Fruit fly (Drosophila melanogaster) whole organism, embryonic: Measurements from ENCODE around the gene CG4660.

Experiments used
- ATbp ChIP-seq: fragments of 200-800 bp; sonication (Bioruptor generic); optimal IDR thresholded peaks from 2 replicates; lab custom pipeline; 2017; ENCODE audit warnings: missing biosample characterization, mild to moderate bottlenecking, missing genetic modification characterization, missing genetic modification reagents
- Abd-B ChIP-seq: fragments of 200-800 bp; sonication (Bioruptor generic); optimal IDR thresholded peaks from 2 replicates; lab custom pipeline; 2018; ENCODE audit warnings: missing biosample characterization, mild to moderate bottlenecking, missing genetic modification characterization, moderate library complexity
- Ada2b ChIP-seq: fragments of 200-800 bp; sonication (Bioruptor generic); IDR thresholded peaks from 2 replicates; pipeline ENCODE4 v1.3.6; 2022; ENCODE audit warnings: missing biosample characterization, missing genetic modification characterization
- B-H2 ChIP-seq: fragments of 200-800 bp; sonication (Bioruptor generic); optimal IDR thresholded peaks from 2 replicates; lab custom pipeline; 2018; ENCODE audit warnings: missing biosample characterization, mild to moderate bottlenecking, missing genetic modification characterization
- CG10147 ChIP-seq: fragments of 200-800 bp; sonication (Bioruptor generic); optimal IDR thresholded peaks from 2 replicates; lab custom pipeline; 2019; ENCODE audit warnings: missing biosample characterization, mild to moderate bottlenecking, missing genetic modification characterization, moderate library complexity
- CG10366 ChIP-seq: fragments of 200-800 bp; sonication (Bioruptor generic); IDR thresholded peaks from 2 replicates; pipeline ENCODE4 v1.3.6; 2022; ENCODE audit warnings: missing biosample characterization, missing genetic modification characterization
- CG10979 ChIP-seq: fragments of 200-800 bp; sonication (Bioruptor generic); optimal IDR thresholded peaks from 2 replicates; lab custom pipeline; 2018; ENCODE audit warnings: missing biosample characterization, mild to moderate bottlenecking, missing genetic modification characterization, moderate library complexity
- CG1602 ChIP-seq: fragments of 200-800 bp; sonication (Bioruptor generic); optimal IDR thresholded peaks from 3 replicates; lab custom pipeline; 2016; ENCODE audit warnings: missing biosample characterization, missing genetic modification characterization
- CG16815 ChIP-seq: fragments of 200-800 bp; sonication (Bioruptor generic); optimal IDR thresholded peaks from 3 replicates; lab custom pipeline; 2017; ENCODE audit warnings: missing biosample characterization, mild to moderate bottlenecking, missing genetic modification characterization
- CG17385 ChIP-seq: fragments of 200-800 bp; sonication (Bioruptor generic); optimal IDR thresholded peaks from 3 replicates; lab custom pipeline; 2018; ENCODE audit warnings: missing biosample characterization, mild to moderate bottlenecking, missing genetic modification characterization
- CG2712 ChIP-seq: fragments of 200-800 bp; optimal IDR thresholded peaks from 3 replicates; lab custom pipeline; 2019; ENCODE audit warnings: missing biosample characterization, mild to moderate bottlenecking, missing genetic modification characterization, moderate library complexity
- CG30020 ChIP-seq: fragments of 200-800 bp; optimal IDR thresholded peaks from 2 replicates; lab custom pipeline; 2019; ENCODE audit warnings: missing biosample characterization, mild to moderate bottlenecking, missing genetic modification characterization, moderate library complexity
- CG3995 ChIP-seq: fragments of 200-800 bp; sonication (Bioruptor generic); optimal IDR thresholded peaks from 3 replicates; lab custom pipeline; 2016; ENCODE audit warnings: missing biosample characterization, missing genetic modification characterization
- CG4282 ChIP-seq: fragments of 200-800 bp; sonication (Bioruptor generic); optimal IDR thresholded peaks from 2 replicates; lab custom pipeline; 2016; ENCODE audit warnings: missing biosample characterization, missing genetic modification characterization
- CG6689 ChIP-seq: fragments of 200-800 bp; sonication (Bioruptor generic); IDR thresholded peaks from 2 replicates; pipeline ENCODE4 v1.3.6; 2022; ENCODE audit warnings: missing biosample characterization, missing genetic modification characterization
- CG7271 ChIP-seq: fragments of 200-800 bp; sonication (Bioruptor generic); optimal IDR thresholded peaks from 2 replicates; lab custom pipeline; 2018; ENCODE audit warnings: missing biosample characterization, mild to moderate bottlenecking, missing genetic modification characterization, moderate library complexity
- CG7556 ChIP-seq: fragments of 200-800 bp; sonication (Bioruptor generic); optimal IDR thresholded peaks from 2 replicates; lab custom pipeline; 2017; ENCODE audit warnings: missing biosample characterization, mild to moderate bottlenecking, missing genetic modification characterization
- CoRest ChIP-seq: fragments of 200-800 bp; sonication (Bioruptor generic); optimal IDR thresholded peaks from 3 replicates; lab custom pipeline; 2018; ENCODE audit warnings: missing biosample characterization, mild to moderate bottlenecking, missing genetic modification characterization, moderate library complexity
- Deaf1 ChIP-seq: fragments of 200-800 bp; optimal IDR thresholded peaks from 3 replicates; lab custom pipeline; 2019; ENCODE audit warnings: missing biosample characterization, mild to moderate bottlenecking, missing genetic modification characterization, moderate library complexity
- Dip3 ChIP-seq: fragments of 200-800 bp; sonication (Bioruptor generic); optimal IDR thresholded peaks from 3 replicates; lab custom pipeline; 2016; ENCODE audit warnings: missing biosample characterization, missing genetic modification characterization
- HHEX ChIP-seq: fragments of 200-800 bp; sonication (Bioruptor generic); optimal IDR thresholded peaks from 3 replicates; lab custom pipeline; 2017; ENCODE audit warnings: missing biosample characterization, mild to moderate bottlenecking, missing genetic modification characterization, missing genetic modification reagents
- Max ChIP-seq: fragments of 200-800 bp; sonication (Bioruptor generic); optimal IDR thresholded peaks from 2 replicates; lab custom pipeline; 2016; ENCODE audit warnings: missing biosample characterization, mild to moderate bottlenecking, missing genetic modification characterization
- NfI ChIP-seq: fragments of 200-800 bp; sonication (Bioruptor generic); optimal IDR thresholded peaks from 3 replicates; lab custom pipeline; 2018; ENCODE audit warnings: missing biosample characterization, mild to moderate bottlenecking, missing genetic modification characterization, moderate library complexity
- Oaz ChIP-seq: fragments of 200-800 bp; sonication (Bioruptor generic); IDR thresholded peaks from 2 replicates; pipeline ENCODE4 v1.3.6; 2022; ENCODE audit warnings: missing biosample characterization, missing genetic modification characterization
- Pdp1 ChIP-seq, 2 experiments: fragments of 200-800 bp; sonication (Bioruptor generic); optimal IDR thresholded peaks; 3 replicates each; lab custom pipeline; 2016; ENCODE audit warnings: missing biosample characterization in 2 of 2, missing genetic modification characterization in 2 of 2, mild to moderate bottlenecking in 1 of 2, moderate library complexity in 1 of 2
- Ravus ChIP-seq: fragments of 200-800 bp; sonication (Bioruptor generic); IDR thresholded peaks from 2 replicates; pipeline ENCODE4 v1.3.6; 2022; ENCODE audit warnings: missing biosample characterization, missing genetic modification characterization
- Rfx ChIP-seq: fragments of 200-800 bp; sonication (Bioruptor generic); IDR thresholded peaks from 2 replicates; pipeline ENCODE4 v1.3.6; 2022; ENCODE audit warnings: missing biosample characterization, missing genetic modification characterization
- Sin3A ChIP-seq: fragments of >200 bp; optimal IDR thresholded peaks from 2 replicates; lab custom pipeline; 2018
- Sox102F ChIP-seq: fragments of 200-800 bp; sonication (Bioruptor generic); optimal IDR thresholded peaks from 2 replicates; lab custom pipeline; 2018; ENCODE audit warnings: missing biosample characterization, mild to moderate bottlenecking, missing genetic modification characterization, moderate library complexity
- Taf1 ChIP-seq: fragments of 200-800 bp; sonication (Bioruptor generic); IDR thresholded peaks from 2 replicates; pipeline ENCODE4 v1.3.6; 2022; ENCODE audit warnings: missing biosample characterization, missing genetic modification characterization
- cas ChIP-seq: fragments of 200-800 bp; sonication (Bioruptor generic); IDR thresholded peaks from 2 replicates; pipeline ENCODE4 v1.3.6; 2022; ENCODE audit warnings: missing biosample characterization, missing genetic modification characterization
- dysf ChIP-seq: fragments of 200-800 bp; sonication (Bioruptor generic); IDR thresholded peaks from 3 replicates; pipeline ENCODE4 v1.3.6; 2022; ENCODE audit warnings: missing biosample characterization, missing genetic modification characterization
- esg ChIP-seq: fragments of 200-800 bp; sonication (Bioruptor generic); conservative IDR thresholded peaks from 2 replicates; pipeline ENCODE4 v1.3.6; 2022; ENCODE audit warnings: missing biosample characterization, missing genetic modification characterization
- her ChIP-seq: fragments of 200-800 bp; sonication (Bioruptor generic); optimal IDR thresholded peaks from 2 replicates; lab custom pipeline; 2016; ENCODE audit warnings: missing biosample characterization, missing genetic modification characterization
- ind ChIP-seq: fragments of 200-800 bp; sonication (Bioruptor generic); optimal IDR thresholded peaks from 3 replicates; lab custom pipeline; 2016; ENCODE audit warnings: missing biosample characterization, missing genetic modification characterization
- nmo ChIP-seq: fragments of 200-800 bp; sonication (Bioruptor generic); optimal IDR thresholded peaks from 2 replicates; lab custom pipeline; 2018; ENCODE audit warnings: missing biosample characterization, mild to moderate bottlenecking, missing genetic modification characterization, moderate library complexity
- prd ChIP-seq, 3 experiments: fragments of >200 bp in 2 of 3; fragments of 200-800 bp in 1 of 3; sonication (Bioruptor generic) in 1 of 3; optimal IDR thresholded peaks in 2 of 3; IDR thresholded peaks in 1 of 3; 2 replicates in 2 of 3; 3 replicates in 1 of 3; pipeline versions ENCODE4 v1.3.6 to Lab custom; 2017 to 2022; ENCODE audit warnings: missing biosample characterization in 1 of 3, missing genetic modification characterization in 1 of 3
- seq ChIP-seq: fragments of 200-800 bp; sonication (Bioruptor generic); IDR thresholded peaks from 2 replicates; pipeline ENCODE4 v1.3.6; 2022; ENCODE audit warnings: missing biosample characterization, missing genetic modification characterization
- sisA ChIP-seq: fragments of 200-800 bp; sonication (Bioruptor generic); IDR thresholded peaks from 2 replicates; pipeline ENCODE4 v1.3.6; 2022; ENCODE audit warnings: missing biosample characterization, missing genetic modification characterization
- sug ChIP-seq: fragments of 200-800 bp; optimal IDR thresholded peaks from 2 replicates; lab custom pipeline; 2019; ENCODE audit warnings: missing biosample characterization, mild to moderate bottlenecking, missing genetic modification characterization, moderate library complexity
- tll ChIP-seq, 2 experiments: fragments of 200-800 bp in 1 of 2; fragments of >200 bp in 1 of 2; sonication (Bioruptor generic) in 1 of 2; optimal IDR thresholded peaks; 2 replicates each; lab custom pipeline; 2017 to 2019; ENCODE audit warnings: missing biosample characterization in 2 of 2, missing genetic modification characterization in 2 of 2, mild to moderate bottlenecking in 1 of 2, moderate library complexity in 1 of 2
- unpg ChIP-seq: fragments of 200-800 bp; sonication (Bioruptor generic); optimal IDR thresholded peaks from 3 replicates; lab custom pipeline; 2018; ENCODE audit warnings: missing biosample characterization, mild to moderate bottlenecking, missing genetic modification characterization, moderate library complexity

The CG4660 gene

DNA sequence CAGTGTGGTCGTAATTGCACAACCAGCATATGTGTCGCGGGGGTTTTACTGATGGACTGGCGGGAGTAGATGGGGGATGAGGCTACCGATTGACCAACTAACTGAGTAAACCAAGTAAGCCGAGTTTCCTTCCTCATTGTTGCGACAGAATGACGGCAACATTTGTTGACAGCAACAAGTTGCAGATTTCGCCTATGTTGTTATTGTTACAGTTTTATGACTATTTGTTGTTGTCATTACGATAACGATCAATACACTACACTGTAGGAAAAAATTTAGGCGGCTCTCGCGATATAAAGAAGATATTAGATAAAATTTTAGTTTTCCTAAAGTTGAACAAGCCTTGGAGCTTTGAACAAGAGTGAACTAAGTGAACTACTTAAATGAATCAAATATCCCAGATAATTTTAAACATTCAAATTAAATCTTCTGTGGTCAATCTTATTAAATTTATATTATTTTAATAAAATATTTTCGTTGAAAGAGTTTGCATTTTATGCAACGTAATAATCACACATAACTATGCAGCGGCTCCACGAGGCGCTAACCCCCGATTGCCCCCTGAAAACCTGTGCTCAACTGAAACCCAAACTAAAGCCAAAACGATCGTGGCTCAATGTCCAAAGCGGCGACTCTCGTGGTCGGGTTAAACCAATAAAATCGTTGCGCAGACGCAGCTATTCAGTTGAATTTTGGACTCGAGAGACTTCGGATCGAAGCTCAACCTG, 13.7 kb downstream of the CG4660 start, which contains the start of gene CG5928 (continued):
- TF ChIP-seq seq (no peak), Ravus (no peak), Rfx (GFP tag; lab: Robert Waterston, UW) (peak; percentile 17; the same call in 1 of the 2 replicates), dysf (GFP tag; lab: Robert Waterston, UW) (peak; percentile 44; the same call in 2 of the 3 replicates), ATbp (GFP tag; lab: Kevin White, UChicago) (peak; percentile 17), Oaz (GFP tag; lab: Robert Waterston, UW) (no peak), CG30020 (no peak), HHEX (peak; percentile 27), CG17385 (peak; percentile 23), ind (peak; percentile 38), unpg (peak; percentile 10), Ada2b (peak; percentile 43; the same call in 1 of the 2 replicates), CG7271 (tag; lab: Kevin White, UChicago) (no peak), CG7556 (GFP tag; lab: Kevin White, UChicago) (peak; percentile 36), CG6689 (GFP tag; lab: Robert Waterston, UW) (peak; percentile 38; the same call in 1 of the 2 replicates), B-H2 (no peak), Dip3 (GFP tag; lab: Kevin White, UChicago) (no peak), Sin3A (lab: Kevin White, UChicago) (no peak), prd (optimal IDR thresholded peaks at IDR 0.05; lab: Kevin White, UChicago) (no peak), prd (GFP tag; IDR thresholded peaks at IDR 0.05; lab: Robert Waterston, UW) (peak; percentile 54; the same call in 1 of the 3 replicates), Taf1 (GFP tag; lab: Robert Waterston, UW) (no peak), Max (GFP tag; lab: Kevin White, UChicago) (peak; percentile 8), her (GFP tag; lab: Kevin White, UChicago) (no peak), CG4282 (no peak), CG1602 (GFP tag; lab: Kevin White, UChicago) (no peak), esg (GFP tag; lab: Robert Waterston, UW) (peak; percentile 44), Sox102F (GFP tag; lab: Kevin White, UChicago) (peak; percentile 48), NfI (GFP tag; lab: Kevin White, UChicago) (peak; percentile 7), CG3995 (GFP tag; lab: Kevin White, UChicago) (no peak), tll (GFP tag; optimal IDR thresholded peaks at IDR 0.05; lab: Kevin White, UChicago) (no peak), CG2712 (tag; lab: Kevin White, UChicago) (peak; percentile 43), cas (GFP tag; lab: Robert Waterston, UW) (no peak), CoRest (peak; percentile 38), Abd-B (peak; percentile 51), sug (peak; percentile 12), CG10979 (tag; lab: Kevin White, UChicago) (peak; percentile 30), sisA (GFP tag; lab: Robert Waterston, UW) (peak; percentile 61), nmo (GFP tag; lab: Kevin White, UChicago) (peak; percentile 42), Pdp1 (GFP tag; optimal IDR thresholded peaks at IDR 0.05; lab: Kevin White, UChicago) (no peak), CG10366 (peak; percentile 14; the same call in 1 of the 2 replicates), CG10147 (GFP tag; lab: Kevin White, UChicago) (peak; percentile 47), Deaf1 (tag; lab: Kevin White, UChicago) (peak; percentile 35), CG16815 (GFP tag; lab: Kevin White, UChicago) (no peak)
